Worm (Caenorhabditis elegans) whole organism, young adult: ENCODE measurements around the gene srh-73.

Experiments
- F39B2.1 ChIP-seq: fragments of 200-800 bp; sonication (Bioruptor generic); IDR thresholded peaks from 2 replicates; pipeline ENCODE4 v1.3.6; 2022; ENCODE audit warnings: missing genetic modification reagents, missing genetic modification characterization, missing compliant biosample characterization
- dox-1 ChIP-seq: fragments of 200-800 bp; sonication (Bioruptor generic); IDR thresholded peaks from 2 replicates; pipeline ENCODE4 v1.3.6; 2022; ENCODE audit warnings: missing genetic modification reagents, missing genetic modification characterization, missing compliant biosample characterization
- ekl-4 ChIP-seq: fragments of 200-800 bp; sonication (Bioruptor generic); IDR thresholded peaks from 2 replicates; pipeline ENCODE4 v1.3.6; 2022; ENCODE audit warnings: missing genetic modification reagents, missing genetic modification characterization, missing compliant biosample characterization
- him-1 ChIP-seq: sonication (generic microtip); optimal IDR thresholded peaks from 2 replicates; lab custom pipeline; 2016; ENCODE audit warnings: missing genotype, missing genetic modification reagents, missing genetic modification characterization, missing compliant biosample characterization
- nfya-2 ChIP-seq: fragments of 200-800 bp; sonication (Bioruptor generic); IDR thresholded peaks from 2 replicates; pipeline ENCODE4 v1.3.6; 2022; ENCODE audit warnings: missing genetic modification reagents, missing genetic modification characterization, missing compliant biosample characterization
- sea-2 ChIP-seq: fragments of 200-800 bp; sonication (Bioruptor generic); IDR thresholded peaks from 2 replicates; pipeline ENCODE4 v1.3.6; 2022; ENCODE audit warnings: missing genetic modification characterization, missing compliant biosample characterization
- snpc-4 ChIP-seq, 5 experiments: fragments of 150-350 bp in 1 of 5; sonication (generic microtip) in 4 of 5; optimal IDR thresholded peaks; 2 replicates each; lab custom pipeline; 2014 to 2018; ENCODE audit warnings: missing genetic modification characterization in 5 of 5, missing biosample characterization in 3 of 5, antibody characterized with exemption in 2 of 5, mild to moderate bottlenecking in 2 of 5, missing compliant biosample characterization in 2 of 5, missing genotype in 2 of 5, moderate library complexity in 2 of 5, missing genetic modification reagents in 1 of 5
- somi-1 ChIP-seq: fragments of 200-800 bp; sonication (Bioruptor generic); optimal IDR thresholded peaks from 2 replicates; lab custom pipeline; 2018; ENCODE audit warnings: mild to moderate bottlenecking, missing genetic modification characterization, missing compliant biosample characterization

DNA sequence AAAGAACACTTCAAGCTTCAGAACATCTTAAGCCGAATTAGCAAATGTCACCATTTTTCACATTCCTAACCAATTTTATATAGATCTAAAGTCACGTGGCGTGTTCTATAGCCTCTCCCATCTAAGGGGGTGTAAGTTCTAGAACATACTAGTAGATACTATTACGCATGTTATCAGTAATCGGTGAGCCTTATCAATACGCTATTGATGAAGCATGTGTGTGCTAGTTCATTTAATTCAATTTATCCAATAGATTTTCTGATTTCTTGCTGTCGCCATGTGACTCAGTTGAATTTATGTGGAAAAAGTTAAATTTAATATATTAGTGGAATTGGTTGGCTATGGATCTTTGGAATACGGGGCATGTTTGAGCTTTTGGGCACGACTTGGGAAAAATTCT lies 5.5 kb upstream of the srh-73 start:
- TF ChIP-seq snpc-4 (GFP tag; optimal IDR thresholded peaks at IDR 0.05; lab: Kevin White, UChicago) = no peak
- no peak for TF ChIP-seq snpc-4 (tag; optimal IDR thresholded peaks at IDR 0.05; lab: Kevin White, UChicago)
- no peak for TF ChIP-seq F39B2.1 (GFP tag; lab: Robert Waterston, UW)
- TF ChIP-seq sea-2 (GFP tag; lab: Robert Waterston, UW) = no peak
- TF ChIP-seq somi-1 (GFP tag; lab: Kevin White, UChicago) = no peak
- TF ChIP-seq him-1 (tag; lab: Kevin White, UChicago) = no peak
- TF ChIP-seq nfya-2 = no peak
- TF ChIP-seq dox-1 (GFP tag; lab: Robert Waterston, UW) = no peak
- no peak for TF ChIP-seq ekl-4
